In the genomic region with DNA sequence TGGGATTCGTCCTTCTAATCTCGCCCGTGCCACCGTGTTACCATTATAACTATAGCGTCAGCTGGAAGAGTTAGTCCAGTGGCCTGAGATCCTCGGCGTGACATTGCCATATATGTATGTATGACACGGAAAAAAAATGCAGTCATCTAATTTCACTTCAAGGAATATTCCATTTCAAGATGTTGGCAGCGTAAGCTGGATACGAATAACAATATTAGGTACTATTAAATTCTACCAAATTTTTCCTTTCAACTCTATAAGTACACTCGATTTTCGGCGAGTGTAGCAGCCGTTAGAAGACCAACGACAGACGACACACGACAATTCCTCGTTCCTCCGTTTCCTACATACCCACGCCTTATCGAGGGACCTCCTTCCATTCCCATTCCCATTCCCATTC, we compare ENCODE assay signal across 1 fruit fly cellular context.
A peak's percentile ranks its signal among the peaks of the same experiment; 100 is the strongest.
TF ChIP-seq lines count a peak whose summit lies in the region.

No protein-coding gene starts in this region.

TF ChIP-seq in whole organism, embryonic, 481 proteins besides CTCF, POLR2A, EP300 and RAD21 (continued from another document):
- TF ChIP-seq zf30C (GFP tag; optimal IDR thresholded peaks at IDR 0.05; lab: Kevin White, UChicago) (peak; percentile 40), bab2 (GFP tag; optimal IDR thresholded peaks at IDR 0.05; lab: Kevin White, UChicago) (no peak), CG2712 (tag; optimal IDR thresholded peaks at IDR 0.05; lab: Kevin White, UChicago) (peak; percentile 39), CG18476 (GFP tag; optimal IDR thresholded peaks at IDR 0.05; lab: Kevin White, UChicago) (no peak), HLH3B (GFP tag; IDR thresholded peaks at IDR 0.05; lab: Robert Waterston, UW) (no peak), trh (GFP tag; optimal IDR thresholded peaks at IDR 0.05; lab: Kevin White, UChicago) (no peak), gem (tag; optimal IDR thresholded peaks at IDR 0.05; lab: Kevin White, UChicago) (peak; percentile 26), org-1 (GFP tag; optimal IDR thresholded peaks at IDR 0.05; lab: Kevin White, UChicago) (no peak), nau (GFP tag; optimal IDR thresholded peaks at IDR 0.05; lab: Kevin White, UChicago) (no peak), dmrt11E (tag; optimal IDR thresholded peaks at IDR 0.05; lab: Kevin White, UChicago) (peak; percentile 58), ac (GFP tag; optimal IDR thresholded peaks at IDR 0.05; lab: Kevin White, UChicago) (peak; percentile 11), pfk (GFP tag; optimal IDR thresholded peaks at IDR 0.05; lab: Kevin White, UChicago) (no peak)
